Worm (Caenorhabditis elegans) whole organism, L1 larva: ENCODE results near the gene K08C7.7.

Source experiments
- fos-1 ChIP-seq: fragments of 150-350 bp; optimal IDR thresholded peaks from 2 replicates; lab custom pipeline; 2014; ENCODE audit warnings: missing biosample characterization, missing genetic modification characterization
- jun-1 ChIP-seq: fragments of 150-350 bp; optimal IDR thresholded peaks from 2 replicates; lab custom pipeline; 2014; ENCODE audit warnings: missing biosample characterization, missing genetic modification reagents, missing genetic modification characterization
- mef-2 ChIP-seq: fragments of 150-350 bp; optimal IDR thresholded peaks from 2 replicates; lab custom pipeline; 2014; ENCODE audit warnings: missing biosample characterization, missing genetic modification characterization
- nhr-28 ChIP-seq: fragments of 150-350 bp; optimal IDR thresholded peaks from 2 replicates; lab custom pipeline; 2014; ENCODE audit warnings: missing biosample characterization, missing genetic modification characterization
- nhr-76 ChIP-seq: sonication (generic microtip); optimal IDR thresholded peaks from 2 replicates; lab custom pipeline; 2017; ENCODE audit warnings: missing biosample characterization, missing genetic modification characterization
- unc-86 ChIP-seq: sonication (generic microtip); optimal IDR thresholded peaks from 2 replicates; lab custom pipeline; 2016; ENCODE audit warnings: missing genetic modification characterization, missing compliant biosample characterization

DNA sequence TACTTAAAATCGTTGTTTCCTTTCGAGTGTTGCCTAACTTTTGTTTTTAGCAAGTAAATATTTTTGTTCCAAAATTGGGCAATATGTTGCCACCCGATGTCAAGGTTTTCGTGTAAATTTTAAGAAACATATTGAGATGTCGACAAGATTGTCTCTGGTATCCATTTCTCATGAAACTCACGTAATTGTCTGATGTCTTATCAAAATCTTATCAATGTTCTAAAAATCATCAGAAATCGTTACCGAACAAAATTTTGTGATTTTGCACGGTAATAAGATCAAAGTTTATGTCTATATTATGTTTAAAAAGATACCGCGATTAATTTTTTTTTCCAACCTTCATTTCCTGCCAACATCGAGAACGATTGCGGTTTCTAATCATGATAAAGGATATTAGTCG lies 34.8 kb downstream of the K08C7.7 start:
- TF ChIP-seq unc-86 (tag; lab: Kevin White, UChicago) (no peak), nhr-28 (tag; lab: Kevin White, UChicago) (no peak), mef-2 (no peak), nhr-76 (tag; lab: Kevin White, UChicago) (no peak), fos-1 (tag; lab: Kevin White, UChicago) (no peak), jun-1 (tag; lab: Kevin White, UChicago) (no peak)
